Comparison of ENCODE assay signal across 1 fruit fly cellular context in genomic region chr3R:17077968-17078417, dm6.
TF ChIP-seq lines count a peak whose summit lies in the region.

No protein-coding gene starts in this region.

TF ChIP-seq in whole organism, embryonic, 481 proteins besides CTCF, POLR2A, EP300 and RAD21 (continued from another document and continues in another):
- no peak for TF ChIP-seq Dip3 (GFP tag; optimal IDR thresholded peaks at IDR 0.05; lab: Kevin White, UChicago)
- no peak for TF ChIP-seq CG7556 (GFP tag; optimal IDR thresholded peaks at IDR 0.05; lab: Kevin White, UChicago)
- TF ChIP-seq ewg (GFP tag; optimal IDR thresholded peaks at IDR 0.05; lab: Kevin White, UChicago) = no peak
- TF ChIP-seq CG18619 (GFP tag; optimal IDR thresholded peaks at IDR 0.05; lab: Kevin White, UChicago) = no peak
- peak; percentile 39 to 45 for TF ChIP-seq Trl (optimal IDR thresholded peaks at IDR 0.05; lab: Kevin White, UChicago)
- peak; percentile 5 for TF ChIP-seq Trl (GFP tag; optimal IDR thresholded peaks at IDR 0.05; lab: Kevin White, UChicago)
- TF ChIP-seq CG3065 (GFP tag; optimal IDR thresholded peaks at IDR 0.05; lab: Kevin White, UChicago) = no peak
- no peak for TF ChIP-seq CG9437 (GFP tag; optimal IDR thresholded peaks at IDR 0.05; lab: Kevin White, UChicago)
- no peak for TF ChIP-seq wek (GFP tag; optimal IDR thresholded peaks at IDR 0.05; lab: Kevin White, UChicago)
- TF ChIP-seq CG18476 (GFP tag; optimal IDR thresholded peaks at IDR 0.05; lab: Kevin White, UChicago) = no peak
- no peak for TF ChIP-seq gce (GFP tag; IDR thresholded peaks at IDR 0.05; lab: Robert Waterston, UW)
- TF ChIP-seq CG17802 (tag; optimal IDR thresholded peaks at IDR 0.05; lab: Kevin White, UChicago) = no peak
- peak; percentile 3; the same call in 1 of the 2 replicates for TF ChIP-seq CG5953 (GFP tag; IDR thresholded peaks at IDR 0.05; lab: Robert Waterston, UW)
- TF ChIP-seq Hr51 (GFP tag; optimal IDR thresholded peaks at IDR 0.05; lab: Kevin White, UChicago) = no peak
- no peak for TF ChIP-seq onecut (GFP tag; IDR thresholded peaks at IDR 0.05; lab: Robert Waterston, UW)
- TF ChIP-seq NfI (GFP tag; optimal IDR thresholded peaks at IDR 0.05; lab: Kevin White, UChicago) = no peak
- no peak for TF ChIP-seq CG30020 (tag; optimal IDR thresholded peaks at IDR 0.05; lab: Kevin White, UChicago)
- TF ChIP-seq CG4707 (GFP tag; optimal IDR thresholded peaks at IDR 0.05; lab: Kevin White, UChicago) = no peak
- no peak for TF ChIP-seq gt (GFP tag; IDR thresholded peaks at IDR 0.05; lab: Robert Waterston, UW)
- TF ChIP-seq CG4404 (GFP tag; IDR thresholded peaks at IDR 0.05; lab: Robert Waterston, UW) = no peak
- TF ChIP-seq seq (GFP tag; IDR thresholded peaks at IDR 0.05; lab: Robert Waterston, UW) = peak; percentile 29; the same call in 1 of the 2 replicates
- no peak for TF ChIP-seq gcm2 (GFP tag; optimal IDR thresholded peaks at IDR 0.05; lab: Kevin White, UChicago)
- peak; percentile 91 for TF ChIP-seq CG10543 (GFP tag; optimal IDR thresholded peaks at IDR 0.05; lab: Kevin White, UChicago)
- no peak for TF ChIP-seq Ada2b (GFP tag; IDR thresholded peaks at IDR 0.05; lab: Robert Waterston, UW)
- TF ChIP-seq CG5180 (GFP tag; optimal IDR thresholded peaks at IDR 0.05; lab: Kevin White, UChicago) = no peak
- TF ChIP-seq CG12744 (GFP tag; optimal IDR thresholded peaks at IDR 0.05; lab: Kevin White, UChicago) = no peak
- no peak for TF ChIP-seq dati (GFP tag; IDR thresholded peaks at IDR 0.05; lab: Robert Waterston, UW)
- no peak for TF ChIP-seq cato (GFP tag; optimal IDR thresholded peaks at IDR 0.05; lab: Kevin White, UChicago; ENCODE audit: borderline replicate concordance)
- no peak for TF ChIP-seq CG14860 (GFP tag; IDR thresholded peaks at IDR 0.05; lab: Robert Waterston, UW; ENCODE audit: partially characterized antibody)
- TF ChIP-seq CG10462 (GFP tag; optimal IDR thresholded peaks at IDR 0.05; lab: Kevin White, UChicago) = no peak
- TF ChIP-seq Lim3 (GFP tag; IDR thresholded peaks at IDR 0.05; lab: Robert Waterston, UW) = no peak
- no peak for TF ChIP-seq dm (GFP tag; optimal IDR thresholded peaks at IDR 0.05; lab: Kevin White, UChicago)
- no peak for TF ChIP-seq pnt (GFP tag; optimal IDR thresholded peaks at IDR 0.05; lab: Kevin White, UChicago)
- TF ChIP-seq CG11560 (tag; IDR thresholded peaks at IDR 0.05; lab: Robert Waterston, UW) = no peak
- no peak for TF ChIP-seq CG7372 (GFP tag; IDR thresholded peaks at IDR 0.05; lab: Robert Waterston, UW)
- peak; percentile 24 for TF ChIP-seq Fer1 (GFP tag; optimal IDR thresholded peaks at IDR 0.05; lab: Kevin White, UChicago)
- no peak for TF ChIP-seq CG2875 (GFP tag; optimal IDR thresholded peaks at IDR 0.05; lab: Kevin White, UChicago)
- no peak for TF ChIP-seq CG11695 (GFP tag; IDR thresholded peaks at IDR 0.05; lab: Robert Waterston, UW)
- no peak for TF ChIP-seq CG7963 (GFP tag; IDR thresholded peaks at IDR 0.05; lab: Robert Waterston, UW; ENCODE audit: partially characterized antibody)
- TF ChIP-seq aop (GFP tag; IDR thresholded peaks at IDR 0.05; lab: Robert Waterston, UW) = no peak
- TF ChIP-seq CG12155 (GFP tag; optimal IDR thresholded peaks at IDR 0.05; lab: Kevin White, UChicago) = no peak
- no peak for TF ChIP-seq Ssrp (tag; optimal IDR thresholded peaks at IDR 0.05; lab: Kevin White, UChicago)
- TF ChIP-seq Oli (tag; optimal IDR thresholded peaks at IDR 0.05; lab: Kevin White, UChicago) = no peak
- TF ChIP-seq jing (GFP tag; optimal IDR thresholded peaks at IDR 0.05; lab: Kevin White, UChicago) = no peak
- TF ChIP-seq CG2712 (tag; optimal IDR thresholded peaks at IDR 0.05; lab: Kevin White, UChicago) = no peak
- TF ChIP-seq tap (tag; optimal IDR thresholded peaks at IDR 0.05; lab: Kevin White, UChicago) = no peak
- TF ChIP-seq C15 (GFP tag; IDR thresholded peaks at IDR 0.05; lab: Robert Waterston, UW) = no peak
- no peak for TF ChIP-seq CG2129 (GFP tag; IDR thresholded peaks at IDR 0.05; lab: Robert Waterston, UW; ENCODE audit: partially characterized antibody)
- TF ChIP-seq CG9876 (GFP tag; optimal IDR thresholded peaks at IDR 0.05; lab: Kevin White, UChicago) = no peak
- TF ChIP-seq sens-2 (GFP tag; IDR thresholded peaks at IDR 0.05; lab: Robert Waterston, UW) = no peak
- no peak for TF ChIP-seq pho (GFP tag; optimal IDR thresholded peaks at IDR 0.05; lab: Kevin White, UChicago)
- peak; percentile 44 for TF ChIP-seq CrebB (tag; optimal IDR thresholded peaks at IDR 0.05; lab: Kevin White, UChicago)
- TF ChIP-seq CG4282 (GFP tag; optimal IDR thresholded peaks at IDR 0.05; lab: Kevin White, UChicago) = no peak
- TF ChIP-seq Med (GFP tag; lab: Kevin White, UChicago) = peak; percentile 88
- TF ChIP-seq danr (GFP tag; IDR thresholded peaks at IDR 0.05; lab: Robert Waterston, UW) = no peak
- peak; percentile 19; the same call in 1 of the 2 replicates for TF ChIP-seq Rfx (GFP tag; IDR thresholded peaks at IDR 0.05; lab: Robert Waterston, UW)
- no peak for TF ChIP-seq Mes4 (GFP tag; optimal IDR thresholded peaks at IDR 0.05; lab: Kevin White, UChicago)
- TF ChIP-seq TFAM (GFP tag; optimal IDR thresholded peaks at IDR 0.05; lab: Kevin White, UChicago) = no peak
- no peak for TF ChIP-seq Sry-β (GFP tag; optimal IDR thresholded peaks at IDR 0.05; lab: Kevin White, UChicago)
- peak; percentile 84 for TF ChIP-seq twi (tag; optimal IDR thresholded peaks at IDR 0.05; lab: Kevin White, UChicago)
- TF ChIP-seq Mad (GFP tag; optimal IDR thresholded peaks at IDR 0.05; lab: Kevin White, UChicago) = no peak
- no peak for TF ChIP-seq kah (GFP tag; optimal IDR thresholded peaks at IDR 0.05; lab: Kevin White, UChicago)
- TF ChIP-seq CG15601 (tag; optimal IDR thresholded peaks at IDR 0.05; lab: Kevin White, UChicago) = no peak
- no peak for TF ChIP-seq CG14965 (GFP tag; optimal IDR thresholded peaks at IDR 0.05; lab: Kevin White, UChicago; ENCODE audit: borderline replicate concordance)
- TF ChIP-seq hth (optimal IDR thresholded peaks at IDR 0.05; lab: Kevin White, UChicago) = no peak
- TF ChIP-seq Fer3 (tag; optimal IDR thresholded peaks at IDR 0.05; lab: Kevin White, UChicago) = peak; percentile 8
- TF ChIP-seq dpn (GFP tag; optimal IDR thresholded peaks at IDR 0.05; lab: Kevin White, UChicago) = no peak
- TF ChIP-seq sug (tag; optimal IDR thresholded peaks at IDR 0.05; lab: Kevin White, UChicago) = peak; percentile 90
- no peak for TF ChIP-seq CG10431 (GFP tag; optimal IDR thresholded peaks at IDR 0.05; lab: Kevin White, UChicago)
- peak in 1 of 2 experiments; percentile 78 for TF ChIP-seq Pdp1 (GFP tag; optimal IDR thresholded peaks at IDR 0.05; lab: Kevin White, UChicago)
- no peak for TF ChIP-seq Rx (GFP tag; IDR thresholded peaks at IDR 0.05; lab: Robert Waterston, UW)
- TF ChIP-seq CG9609 (GFP tag; optimal IDR thresholded peaks at IDR 0.05; lab: Kevin White, UChicago) = no peak
- no peak for TF ChIP-seq lmd (GFP tag; IDR thresholded peaks at IDR 0.05; lab: Robert Waterston, UW)
- peak; percentile 42 for TF ChIP-seq nom (GFP tag; optimal IDR thresholded peaks at IDR 0.05; lab: Kevin White, UChicago)
- no peak for TF ChIP-seq mam (GFP tag; optimal IDR thresholded peaks at IDR 0.05; lab: Kevin White, UChicago)
- TF ChIP-seq CG10321 (GFP tag; IDR thresholded peaks at IDR 0.05; lab: Robert Waterston, UW) = no peak
- TF ChIP-seq Six4 (GFP tag; optimal IDR thresholded peaks at IDR 0.05; lab: Kevin White, UChicago) = no peak
- peak; percentile 15 for TF ChIP-seq caup (GFP tag; optimal IDR thresholded peaks at IDR 0.05; lab: Kevin White, UChicago; ENCODE audit: severe bottlenecking)
- no peak for TF ChIP-seq salm (tag; optimal IDR thresholded peaks at IDR 0.05; lab: Kevin White, UChicago)
- no peak for TF ChIP-seq pb (GFP tag; optimal IDR thresholded peaks at IDR 0.05; lab: Kevin White, UChicago)
- no peak for TF ChIP-seq Dfd (GFP tag; optimal IDR thresholded peaks at IDR 0.05; lab: Kevin White, UChicago)
- TF ChIP-seq CG31365 (tag; optimal IDR thresholded peaks at IDR 0.05; lab: Kevin White, UChicago) = no peak
- no peak for TF ChIP-seq lola (GFP tag; optimal IDR thresholded peaks at IDR 0.05; lab: Kevin White, UChicago)
- TF ChIP-seq CG13775 (GFP tag; optimal IDR thresholded peaks at IDR 0.05; lab: Kevin White, UChicago) = no peak
- peak; percentile 11 for TF ChIP-seq CG12219 (GFP tag; optimal IDR thresholded peaks at IDR 0.05; lab: Kevin White, UChicago)
- no peak for TF ChIP-seq ash1 (GFP tag; optimal IDR thresholded peaks at IDR 0.05; lab: Kevin White, UChicago)
- TF ChIP-seq bab2 (GFP tag; optimal IDR thresholded peaks at IDR 0.05; lab: Kevin White, UChicago) = no peak
- no peak for TF ChIP-seq cad (GFP tag; optimal IDR thresholded peaks at IDR 0.05; lab: Kevin White, UChicago)
- TF ChIP-seq CG1832 (GFP tag; optimal IDR thresholded peaks at IDR 0.05; lab: Kevin White, UChicago) = no peak
- TF ChIP-seq btn (GFP tag; optimal IDR thresholded peaks at IDR 0.05; lab: Kevin White, UChicago) = no peak
- TF ChIP-seq ttk (GFP tag; IDR thresholded peaks at IDR 0.05; lab: Robert Waterston, UW) = no peak
- TF ChIP-seq E2f1 (GFP tag; IDR thresholded peaks at IDR 0.05; lab: Robert Waterston, UW) = no peak
- no peak for TF ChIP-seq Spps (tag; optimal IDR thresholded peaks at IDR 0.05; lab: Kevin White, UChicago)
- TF ChIP-seq corto (GFP tag; optimal IDR thresholded peaks at IDR 0.05; lab: Kevin White, UChicago) = no peak
- no peak for TF ChIP-seq CG13424 (tag; optimal IDR thresholded peaks at IDR 0.05; lab: Kevin White, UChicago)
- no peak for TF ChIP-seq pita (GFP tag; optimal IDR thresholded peaks at IDR 0.05; lab: Kevin White, UChicago)
- no peak for TF ChIP-seq usp (GFP tag; optimal IDR thresholded peaks at IDR 0.05; lab: Kevin White, UChicago)
- TF ChIP-seq PHDP (tag; optimal IDR thresholded peaks at IDR 0.05; lab: Kevin White, UChicago) = no peak
- TF ChIP-seq Ets65A (GFP tag; lab: Kevin White, UChicago) = no peak
- no peak for TF ChIP-seq CG11247 (GFP tag; IDR thresholded peaks at IDR 0.05; lab: Robert Waterston, UW)
- no peak for TF ChIP-seq CG10565 (GFP tag; optimal IDR thresholded peaks at IDR 0.05; lab: Kevin White, UChicago)
- 0 out of 2 replicates have a peak, but pooled peaks have one; percentile 29 for TF ChIP-seq bbx (GFP tag; IDR thresholded peaks at IDR 0.05; lab: Robert Waterston, UW; ENCODE audit: partially characterized antibody)
- TF ChIP-seq CG15073 (GFP tag; optimal IDR thresholded peaks at IDR 0.05; lab: Kevin White, UChicago) = no peak
- no peak for TF ChIP-seq Stat92E (GFP tag; optimal IDR thresholded peaks at IDR 0.05; lab: Kevin White, UChicago)
- peak; percentile 20 for TF ChIP-seq pros (GFP tag; optimal IDR thresholded peaks at IDR 0.05; lab: Kevin White, UChicago)
- no peak for TF ChIP-seq CG11093 (GFP tag; IDR thresholded peaks at IDR 0.05; lab: Robert Waterston, UW)
- TF ChIP-seq Hand (GFP tag; optimal IDR thresholded peaks at IDR 0.05; lab: Kevin White, UChicago) = no peak
- no peak for TF ChIP-seq CG16779 (GFP tag; IDR thresholded peaks at IDR 0.05; lab: Robert Waterston, UW)
- peak; percentile 51; the same call in 1 of the 2 replicates for TF ChIP-seq Bgb (GFP tag; IDR thresholded peaks at IDR 0.05; lab: Robert Waterston, UW; ENCODE audit: partially characterized antibody)
- no peak for TF ChIP-seq hb (GFP tag; IDR thresholded peaks at IDR 0.05; lab: Robert Waterston, UW; ENCODE audit: partially characterized antibody)
- TF ChIP-seq exex (tag; optimal IDR thresholded peaks at IDR 0.05; lab: Kevin White, UChicago) = peak; percentile 52
- TF ChIP-seq Opbp (GFP tag; IDR thresholded peaks at IDR 0.05; lab: Robert Waterston, UW; ENCODE audit: partially characterized antibody) = peak; percentile 43; the same call in 1 of the 3 replicates
- no peak for TF ChIP-seq repo (GFP tag; optimal IDR thresholded peaks at IDR 0.05; lab: Kevin White, UChicago)
- TF ChIP-seq Max (GFP tag; optimal IDR thresholded peaks at IDR 0.05; lab: Kevin White, UChicago) = no peak
- TF ChIP-seq Myb (GFP tag; optimal IDR thresholded peaks at IDR 0.05; lab: Kevin White, UChicago) = no peak
- TF ChIP-seq CG4424 (GFP tag; optimal IDR thresholded peaks at IDR 0.05; lab: Kevin White, UChicago) = no peak
- no peak for TF ChIP-seq CG17568 (GFP tag; optimal IDR thresholded peaks at IDR 0.05; lab: Kevin White, UChicago)
- no peak for TF ChIP-seq NC2β (GFP tag; optimal IDR thresholded peaks at IDR 0.05; lab: Kevin White, UChicago)
- TF ChIP-seq Eip74EF (GFP tag; optimal IDR thresholded peaks at IDR 0.05; lab: Kevin White, UChicago) = no peak
- TF ChIP-seq chinmo (GFP tag; IDR thresholded peaks at IDR 0.05; lab: Robert Waterston, UW; ENCODE audit: partially characterized antibody) = peak; percentile 93
- no peak for TF ChIP-seq br (optimal IDR thresholded peaks at IDR 0.05; lab: Kevin White, UChicago)
- no peak for TF ChIP-seq CG18764 (GFP tag; optimal IDR thresholded peaks at IDR 0.05; lab: Kevin White, UChicago)
- no peak for TF ChIP-seq CG14667 (GFP tag; IDR thresholded peaks at IDR 0.05; lab: Robert Waterston, UW)
- TF ChIP-seq Dad (GFP tag; optimal IDR thresholded peaks at IDR 0.05; lab: Kevin White, UChicago) = no peak
- TF ChIP-seq CG6813 (GFP tag; optimal IDR thresholded peaks at IDR 0.05; lab: Kevin White, UChicago) = peak; percentile 3
- TF ChIP-seq CG34224 (GFP tag; IDR thresholded peaks at IDR 0.05; lab: Robert Waterston, UW; ENCODE audit: partially characterized antibody) = no peak
- no peak for TF ChIP-seq Drgx (GFP tag; IDR thresholded peaks at IDR 0.05; lab: Robert Waterston, UW)
- TF ChIP-seq CG12071 (GFP tag; optimal IDR thresholded peaks at IDR 0.05; lab: Kevin White, UChicago) = no peak
- no peak for TF ChIP-seq z (GFP tag; IDR thresholded peaks at IDR 0.05; lab: Robert Waterston, UW)
- TF ChIP-seq Sin3A (optimal IDR thresholded peaks at IDR 0.05; lab: Kevin White, UChicago) = no peak
- TF ChIP-seq bowl (GFP tag; IDR thresholded peaks at IDR 0.05; lab: Robert Waterston, UW) = 0 out of 2 replicates have a peak, but pooled peaks have one; percentile 31
- no peak for TF ChIP-seq CG3726 (GFP tag; IDR thresholded peaks at IDR 0.05; lab: Robert Waterston, UW)
- peak; percentile 84 for TF ChIP-seq cg (GFP tag; optimal IDR thresholded peaks at IDR 0.05; lab: Kevin White, UChicago)
- no peak for TF ChIP-seq vnd (GFP tag; IDR thresholded peaks at IDR 0.05; lab: Robert Waterston, UW; ENCODE audit: partially characterized antibody)
- TF ChIP-seq gfzf (GFP tag; optimal IDR thresholded peaks at IDR 0.05; lab: Kevin White, UChicago) = no peak
- TF ChIP-seq CG1792 (GFP tag; optimal IDR thresholded peaks at IDR 0.05; lab: Kevin White, UChicago) = no peak
- TF ChIP-seq Sox102F (GFP tag; optimal IDR thresholded peaks at IDR 0.05; lab: Kevin White, UChicago) = no peak
- TF ChIP-seq tin (GFP tag; optimal IDR thresholded peaks at IDR 0.05; lab: Kevin White, UChicago) = no peak
